Worm (Caenorhabditis elegans) whole organism, mixed stage, embryonic: ENCODE measurements around the gene Y45F10B.13.

Source experiments
- blmp-1 ChIP-seq: fragments of 150-350 bp; optimal IDR thresholded peaks from 2 replicates; lab custom pipeline; 2014; ENCODE audit warnings: missing biosample characterization, missing genetic modification characterization
- elt-1 ChIP-seq: sonication (generic microtip); optimal IDR thresholded peaks from 2 replicates; lab custom pipeline; 2017; ENCODE audit warnings: missing genetic modification characterization, mild to moderate bottlenecking, missing compliant biosample characterization, antibody characterized with exemption, moderate library complexity, borderline replicate concordance; ENCODE audit not compliant: insufficient read depth
- lin-32 ChIP-seq: fragments of 200-800 bp; sonication (Bioruptor generic); optimal IDR thresholded peaks from 2 replicates; lab custom pipeline; 2018; ENCODE audit warnings: mild to moderate bottlenecking, missing genetic modification characterization, missing compliant biosample characterization
- lsy-2 ChIP-seq: fragments of 150-350 bp; optimal IDR thresholded peaks from 2 replicates; lab custom pipeline; 2014; ENCODE audit warnings: missing biosample characterization, missing genetic modification characterization
- mab-5 ChIP-seq: fragments of 150-350 bp; optimal IDR thresholded peaks from 2 replicates; lab custom pipeline; 2014; ENCODE audit warnings: missing biosample characterization, missing genetic modification characterization
- nhr-237 ChIP-seq: fragments of 150-350 bp; optimal IDR thresholded peaks from 2 replicates; lab custom pipeline; 2014; ENCODE audit warnings: missing biosample characterization, missing genetic modification characterization
- zip-8 ChIP-seq: fragments of 150-350 bp; optimal IDR thresholded peaks from 2 replicates; lab custom pipeline; 2014; ENCODE audit warnings: missing biosample characterization, missing genetic modification characterization

ce11 chrIV:13584646-13585045 lies 23.1 kb upstream of the Y45F10B.13 start, which contains the start of gene sru-11:
- no peak for TF ChIP-seq lsy-2 (tag; lab: Kevin White, UChicago)
- TF ChIP-seq nhr-237 (tag; lab: Kevin White, UChicago), result no peak
- no peak for TF ChIP-seq elt-1 (tag; lab: Kevin White, UChicago)
- no peak for TF ChIP-seq blmp-1 (tag; lab: Kevin White, UChicago)
- TF ChIP-seq zip-8 (tag; lab: Kevin White, UChicago), result no peak
- no peak for TF ChIP-seq lin-32
- no peak for TF ChIP-seq mab-5 (tag; lab: Kevin White, UChicago)
